Worm (Caenorhabditis elegans) whole organism, L2 larva: Measurements from ENCODE around the gene F09C6.16.

Experiments
- C34F6.9 ChIP-seq: fragments of 150-350 bp; optimal IDR thresholded peaks from 2 replicates; lab custom pipeline; 2014; ENCODE audit warnings: missing biosample characterization, missing genetic modification characterization
- fos-1 ChIP-seq: fragments of 150-350 bp; optimal IDR thresholded peaks from 2 replicates; lab custom pipeline; 2014; ENCODE audit warnings: missing biosample characterization, missing genetic modification characterization
- lin-11 ChIP-seq: fragments of 150-350 bp; sonication (generic microtip); optimal IDR thresholded peaks from 2 replicates; lab custom pipeline; 2014; ENCODE audit warnings: missing biosample characterization, missing genetic modification characterization, inconsistent platforms, mixed read lengths
- lsy-2 ChIP-seq, 2 experiments: fragments of 150-350 bp in 1 of 2; sonication (generic microtip) in 1 of 2; optimal IDR thresholded peaks; 2 replicates each; lab custom pipeline; 2014 to 2017; ENCODE audit warnings: missing biosample characterization in 2 of 2, missing genetic modification characterization in 2 of 2
- nhr-12 ChIP-seq: fragments of 150-350 bp; optimal IDR thresholded peaks from 2 replicates; lab custom pipeline; 2014; ENCODE audit warnings: missing biosample characterization, missing genetic modification characterization

The F09C6.16 gene

DNA sequence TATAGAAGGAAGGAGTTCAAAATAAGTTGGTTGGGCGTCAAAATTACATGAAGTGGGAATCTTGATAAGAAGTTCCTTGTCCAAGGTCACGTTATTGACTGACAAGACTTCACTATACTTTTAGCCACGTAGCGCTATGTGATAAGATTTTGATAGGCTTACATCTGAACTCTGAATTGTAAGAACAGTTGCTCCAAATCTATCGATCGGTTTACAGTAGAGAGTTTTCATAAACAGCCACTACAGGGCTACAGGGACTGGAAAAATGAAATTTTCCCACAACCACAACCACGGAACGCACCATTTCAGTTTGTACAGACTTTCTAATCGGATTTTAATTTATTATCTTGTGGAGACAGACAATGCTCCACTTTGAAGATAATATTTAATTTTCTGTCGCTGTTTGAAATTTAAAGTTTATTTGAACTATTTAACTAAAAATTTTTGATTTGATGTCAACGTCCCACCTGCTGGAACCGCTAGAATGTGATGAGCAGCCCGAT, 51.7 kb downstream of the F09C6.16 start, which contains the start of the genes clec-31 and clec-22:
Gene clec-31, minus strand, starts transcription at position 101 of the 503 bp plus-strand sequence.
Gene clec-22, plus strand, starts transcription at position 453 of the 503 bp plus-strand sequence.
- no peak for TF ChIP-seq lsy-2 (tag; optimal IDR thresholded peaks at IDR 0.05; lab: Kevin White, UChicago)
- TF ChIP-seq C34F6.9: no peak
- TF ChIP-seq fos-1 (tag; lab: Kevin White, UChicago): no peak
- TF ChIP-seq lin-11 (tag; lab: Kevin White, UChicago): no peak
- TF ChIP-seq nhr-12 (tag; lab: Kevin White, UChicago): no peak
